Worm (Caenorhabditis elegans): ENCODE results near the gene nhr-108.

DNA sequence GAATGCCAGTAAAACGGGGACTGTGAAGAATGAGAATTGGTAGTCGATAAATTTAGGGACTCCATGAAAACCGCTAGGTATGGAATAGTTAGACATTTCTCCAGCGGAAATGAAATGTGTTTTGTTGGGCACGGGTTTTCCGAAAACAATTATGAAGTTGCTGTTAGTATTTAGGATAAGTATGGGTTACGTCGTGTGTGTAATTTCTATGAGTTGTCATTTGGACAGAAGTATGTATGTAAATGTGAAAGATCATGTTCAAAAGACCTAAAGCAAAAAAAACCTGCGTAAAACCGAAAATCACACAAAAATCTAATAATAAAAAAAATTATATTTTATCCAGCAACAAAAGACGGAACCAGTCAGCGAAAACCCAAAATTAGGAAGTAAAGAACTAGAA is 48.2 kb upstream of the nhr-108 start, which contains the start of gene sru-23:
- TF ChIP-seq him-1 (tag; optimal IDR thresholded peaks at IDR 0.05) (no peak), dao-5 (tag; optimal IDR thresholded peaks at IDR 0.05) (no peak), W03F9.2 (tag; optimal IDR thresholded peaks at IDR 0.05) (no peak)

All from whole organism, L4/young adult.